Worm (Caenorhabditis elegans) whole organism, L1 larva: ENCODE measurements around the gene T20B3.1.

Experiments used
- F16B12.6 ChIP-seq: fragments of 150-350 bp; optimal IDR thresholded peaks from 2 replicates; lab custom pipeline; 2014; ENCODE audit warnings: missing biosample characterization, missing genetic modification characterization
- ama-1 ChIP-seq: fragments of 150-350 bp; optimal IDR thresholded peaks from 2 replicates; lab custom pipeline; 2014
- ceh-82 ChIP-seq, 3 experiments: fragments of 150-350 bp in 1 of 3; sonication (generic microtip) in 2 of 3; optimal IDR thresholded peaks; 2 replicates each; lab custom pipeline; 2014 to 2017; ENCODE audit warnings: missing biosample characterization in 3 of 3, missing genetic modification characterization in 3 of 3
- efl-1 ChIP-seq, 4 experiments: fragments of 150-350 bp; optimal IDR thresholded peaks in 3 of 4; peaks in 1 of 4; 1 replicate in 1 of 4; 2 replicates in 3 of 4; lab custom pipeline; 2014; ENCODE audit warnings: missing biosample characterization in 2 of 4, missing genetic modification characterization in 2 of 4, missing genetic modification reagents in 2 of 4
- efl-3 ChIP-seq: fragments of 200-800 bp; sonication (Bioruptor generic); optimal IDR thresholded peaks from 2 replicates; lab custom pipeline; 2018; ENCODE audit warnings: mild to moderate bottlenecking, missing genetic modification characterization, missing compliant biosample characterization
- hlh-4 ChIP-seq: sonication (generic microtip); optimal IDR thresholded peaks from 2 replicates; lab custom pipeline; 2016; ENCODE audit warnings: mild to moderate bottlenecking, missing genetic modification characterization, missing compliant biosample characterization
- lin-35 ChIP-seq, 2 experiments: fragments of 150-350 bp; optimal IDR thresholded peaks; 2 replicates each; lab custom pipeline; 2014; ENCODE audit warnings: missing biosample characterization in 2 of 2, missing genetic modification characterization in 2 of 2, missing genetic modification reagents in 2 of 2
- lsy-2 ChIP-seq, 2 experiments: fragments of 150-350 bp; optimal IDR thresholded peaks; 2 replicates each; lab custom pipeline; 2014; ENCODE audit warnings: missing biosample characterization in 2 of 2, missing genetic modification characterization in 2 of 2
- pqm-1 ChIP-seq: sonication (generic microtip); optimal IDR thresholded peaks from 3 replicates; lab custom pipeline; 2017; ENCODE audit warnings: missing biosample characterization, missing genetic modification characterization
- skn-1 ChIP-seq: fragments of 150-350 bp; optimal IDR thresholded peaks from 2 replicates; lab custom pipeline; 2014; ENCODE audit warnings: missing biosample characterization, missing genetic modification characterization
- unc-62 ChIP-seq: fragments of 150-350 bp; optimal IDR thresholded peaks from 2 replicates; lab custom pipeline; 2014; ENCODE audit warnings: missing biosample characterization, missing genetic modification reagents, missing genetic modification characterization
- unc-98 ChIP-seq: fragments of 200-800 bp; sonication (Bioruptor generic); IDR thresholded peaks from 2 replicates; pipeline ENCODE4 v1.3.6; 2022; ENCODE audit warnings: missing genetic modification characterization, missing compliant biosample characterization

ce11 chrV:16811841-16812240 is 3.5 kb upstream of the T20B3.1 start:
- TF ChIP-seq efl-1 (optimal IDR thresholded peaks at IDR 0.05; lab: Kevin White, UChicago): no peak
- no peak for TF ChIP-seq efl-1 (GFP tag; optimal IDR thresholded peaks at IDR 0.05 in 1 of 2; lab: Kevin White, UChicago)
- TF ChIP-seq lsy-2 (tag; optimal IDR thresholded peaks at IDR 0.05; lab: Kevin White, UChicago): no peak
- TF ChIP-seq ceh-82 (tag; optimal IDR thresholded peaks at IDR 0.05; lab: Kevin White, UChicago): no peak
- no peak for TF ChIP-seq lin-35 (GFP tag; optimal IDR thresholded peaks at IDR 0.05; lab: Kevin White, UChicago)
- no peak for TF ChIP-seq F16B12.6 (tag; lab: Kevin White, UChicago)
- no peak for TF ChIP-seq unc-62 (GFP tag; lab: Kevin White, UChicago)
- no peak for TF ChIP-seq ama-1
- TF ChIP-seq efl-3 (GFP tag; lab: Kevin White, UChicago): no peak
- no peak for TF ChIP-seq skn-1 (tag; lab: Kevin White, UChicago)
- no peak for TF ChIP-seq pqm-1 (tag; lab: Kevin White, UChicago)
- no peak for TF ChIP-seq unc-98 (GFP tag; lab: Robert Waterston, UW)
- TF ChIP-seq hlh-4 (tag; lab: Kevin White, UChicago): no peak
